Worm (Caenorhabditis elegans): ENCODE measurements around the gene ugt-43.

The ugt-43 gene

DNA sequence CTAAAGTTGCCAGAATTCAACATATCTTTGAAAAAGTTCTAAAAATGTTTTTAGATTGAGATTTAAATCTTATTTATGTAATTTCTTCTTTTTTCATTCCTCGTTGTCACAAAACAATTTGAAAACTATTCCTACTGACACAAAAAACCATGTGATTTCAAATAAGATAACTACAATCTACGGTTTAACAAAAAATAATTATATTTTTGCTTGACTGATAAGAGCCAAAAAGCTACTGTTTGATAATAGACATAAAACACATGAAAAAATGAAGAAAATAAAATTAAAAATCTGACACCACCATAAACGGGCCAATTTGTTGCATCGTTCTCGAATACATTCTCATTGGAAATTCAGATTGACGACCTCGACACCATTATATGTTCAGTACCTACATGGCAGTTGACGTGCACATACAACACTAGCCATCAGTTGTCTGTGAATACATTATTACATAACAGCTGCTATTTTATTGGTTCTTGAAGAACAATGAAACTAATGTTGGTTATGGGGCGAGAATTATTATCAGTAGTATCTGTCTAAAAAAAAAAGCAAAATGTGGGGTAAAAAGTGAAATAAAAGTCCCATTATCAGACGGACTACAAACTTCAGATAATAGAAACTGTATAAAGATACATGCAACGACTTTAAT lies at the start of gene ugt-43:
Gene ugt-43, plus strand, starts transcription at position 602 of the 652 bp plus-strand sequence.
- TF ChIP-seq zip-8 (tag; optimal IDR thresholded peaks at IDR 0.05) = no peak
- TF ChIP-seq ceh-39 (tag; optimal IDR thresholded peaks at IDR 0.05) = no peak
- no peak for TF ChIP-seq M03D4.4 (tag; optimal IDR thresholded peaks at IDR 0.05)
- TF ChIP-seq hlh-1 (tag; optimal IDR thresholded peaks at IDR 0.05) = no peak
- no peak for TF ChIP-seq lin-13 (tag; optimal IDR thresholded peaks at IDR 0.05)
- TF ChIP-seq elt-3 (tag; optimal IDR thresholded peaks at IDR 0.05) = no peak
- TF ChIP-seq mls-2 (tag; optimal IDR thresholded peaks at IDR 0.05) = no peak
- no peak for TF ChIP-seq nhr-12 (tag; optimal IDR thresholded peaks at IDR 0.05)
- no peak for TF ChIP-seq lin-32 (GFP tag; optimal IDR thresholded peaks at IDR 0.05)

DNA sequence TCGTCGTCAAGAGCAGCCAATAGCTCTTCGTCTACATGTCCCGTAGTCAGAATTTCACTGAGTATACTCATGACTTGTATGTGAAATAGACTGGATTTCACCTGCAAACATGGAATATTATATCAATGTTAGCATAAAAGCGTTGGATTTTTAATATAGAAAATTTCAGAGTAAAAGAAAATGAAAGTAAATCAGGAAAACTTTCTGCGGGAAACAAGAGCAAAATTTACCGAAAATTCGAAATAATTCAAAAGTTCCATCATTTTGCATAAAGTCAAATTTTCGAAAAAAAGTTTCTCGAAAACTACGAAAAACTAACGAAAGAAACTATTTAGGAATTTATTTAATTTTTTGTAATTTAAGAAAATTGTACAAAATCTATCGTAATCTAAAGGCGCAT lies 46.6 kb upstream of the ugt-43 start, which contains the start of gene F13B12.6:
Gene F13B12.6, minus strand, starts transcription at position 101 of the 400 bp plus-strand sequence.
- TF ChIP-seq tbx-8 (GFP tag; optimal IDR thresholded peaks at IDR 0.05) = no peak
- TF ChIP-seq ztf-11 (tag; optimal IDR thresholded peaks at IDR 0.05) = no peak
- TF ChIP-seq blmp-1 (tag; optimal IDR thresholded peaks at IDR 0.05) = no peak
- TF ChIP-seq flh-1 (GFP tag; optimal IDR thresholded peaks at IDR 0.05) = no peak
- no peak for TF ChIP-seq ham-2 (GFP tag; optimal IDR thresholded peaks at IDR 0.05)
- no peak for TF ChIP-seq sem-2 (GFP tag; optimal IDR thresholded peaks at IDR 0.05)
- no peak for TF ChIP-seq drap-1 (GFP tag; optimal IDR thresholded peaks at IDR 0.05)

DNA sequence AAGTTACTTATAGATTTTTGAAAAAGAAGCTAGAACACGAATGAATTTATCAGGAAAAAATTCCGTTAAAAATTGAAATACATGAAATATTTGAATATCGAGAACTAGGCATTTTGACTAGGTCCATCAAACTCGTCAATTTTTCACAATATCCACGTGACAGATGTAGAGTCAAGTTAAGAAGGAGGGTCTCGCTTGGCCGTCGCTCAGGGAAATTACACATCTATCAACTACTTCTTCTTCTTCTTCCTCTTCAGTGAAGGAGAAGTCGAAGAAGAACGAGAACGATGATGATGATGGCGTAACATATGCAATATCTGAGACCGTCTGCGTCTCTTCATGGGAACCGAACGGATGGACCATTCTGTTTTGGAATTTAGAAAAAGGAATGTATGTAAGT lies 44.5 kb upstream of the ugt-43 start:
- TF ChIP-seq unc-120 (tag; optimal IDR thresholded peaks at IDR 0.05; ENCODE audit: poor library complexity, severe bottlenecking) (peak; percentile 30), lin-13 (tag; optimal IDR thresholded peaks at IDR 0.05) (no peak), ceh-39 (tag; optimal IDR thresholded peaks at IDR 0.05) (no peak), unc-62 (GFP tag; optimal IDR thresholded peaks at IDR 0.05) (peak; percentile 75), hlh-1 (tag; optimal IDR thresholded peaks at IDR 0.05) (peak; percentile 38), M03D4.4 (tag; optimal IDR thresholded peaks at IDR 0.05) (no peak), nhr-28 (tag; optimal IDR thresholded peaks at IDR 0.05) (no peak)

DNA sequence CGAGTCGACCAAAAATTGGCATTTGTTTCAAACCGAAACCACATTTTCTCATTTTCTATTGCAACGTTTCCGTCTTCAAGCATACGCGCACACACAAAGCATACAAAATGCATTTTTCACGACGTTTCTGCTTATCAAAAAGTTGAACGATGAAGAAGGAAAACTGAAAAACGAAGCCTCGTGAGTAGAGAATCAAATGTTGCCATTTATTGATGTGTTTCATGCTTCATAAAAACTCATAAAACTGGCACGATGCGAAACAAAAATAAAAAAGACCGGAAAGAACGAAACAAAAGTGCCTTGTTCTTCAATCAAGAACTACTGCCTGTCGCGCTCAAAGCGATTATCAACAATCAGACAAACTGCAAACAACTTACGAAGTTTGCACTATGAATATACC lies 43.9 kb upstream of the ugt-43 start:
- no peak for TF ChIP-seq zip-8 (tag; optimal IDR thresholded peaks at IDR 0.05)
- no peak for TF ChIP-seq unc-39 (tag; optimal IDR thresholded peaks at IDR 0.05)
- TF ChIP-seq drap-1 (GFP tag; optimal IDR thresholded peaks at IDR 0.05) = no peak
- no peak for TF ChIP-seq pha-4 (tag; optimal IDR thresholded peaks at IDR 0.05)
- TF ChIP-seq elt-1 (tag; optimal IDR thresholded peaks at IDR 0.05; ENCODE audit: borderline replicate concordance, insufficient read depth) = no peak
- no peak for TF ChIP-seq snpc-4 (tag; optimal IDR thresholded peaks at IDR 0.05)
- TF ChIP-seq blmp-1 (tag; optimal IDR thresholded peaks at IDR 0.05) = no peak
- TF ChIP-seq mls-2 (tag; optimal IDR thresholded peaks at IDR 0.05) = no peak
- TF ChIP-seq elt-3 (tag; optimal IDR thresholded peaks at IDR 0.05) = no peak
- TF ChIP-seq ham-2 (GFP tag; optimal IDR thresholded peaks at IDR 0.05) = no peak
- TF ChIP-seq unc-62 (GFP tag; optimal IDR thresholded peaks at IDR 0.05) = no peak
- no peak for TF ChIP-seq cnd-1 (tag; optimal IDR thresholded peaks at IDR 0.05)
- TF ChIP-seq hlh-1 (tag; optimal IDR thresholded peaks at IDR 0.05) = no peak
- TF ChIP-seq lin-13 (tag; optimal IDR thresholded peaks at IDR 0.05) = no peak
- no peak for TF ChIP-seq mep-1 (tag; optimal IDR thresholded peaks at IDR 0.05)
- no peak for TF ChIP-seq flh-1 (GFP tag; optimal IDR thresholded peaks at IDR 0.05)

DNA sequence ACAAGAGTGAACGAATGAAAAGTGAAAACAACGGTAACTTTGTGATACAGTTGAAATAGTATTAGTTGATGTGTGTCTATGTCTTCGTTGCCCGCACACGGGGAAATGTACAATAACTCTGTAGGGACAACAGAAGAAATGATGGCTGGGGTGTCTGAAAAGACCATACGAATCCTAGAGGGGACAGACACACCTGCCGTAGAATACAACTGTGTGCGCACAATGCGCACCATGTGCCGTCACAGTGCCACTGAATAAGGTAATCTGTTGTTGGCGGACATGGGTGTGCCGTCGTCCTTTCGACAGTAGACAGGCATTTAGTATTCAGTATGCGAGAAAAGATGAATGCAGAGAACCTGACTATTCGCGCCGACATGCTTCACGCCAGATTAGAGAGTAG lies 43.1 kb upstream of the ugt-43 start:
- no peak for TF ChIP-seq lin-13 (tag; optimal IDR thresholded peaks at IDR 0.05)
- TF ChIP-seq nhr-237 (tag; optimal IDR thresholded peaks at IDR 0.05) = no peak
- no peak for TF ChIP-seq lsy-2 (tag; optimal IDR thresholded peaks at IDR 0.05)
- TF ChIP-seq cnd-1 (tag; optimal IDR thresholded peaks at IDR 0.05) = peak; percentile 35
- TF ChIP-seq blmp-1 (tag; optimal IDR thresholded peaks at IDR 0.05) = no peak
- peak; percentile 61 for TF ChIP-seq pha-4 (tag; optimal IDR thresholded peaks at IDR 0.05)
- peak; percentile 2 for TF ChIP-seq ham-2 (GFP tag; optimal IDR thresholded peaks at IDR 0.05)
- TF ChIP-seq lin-32 (GFP tag; optimal IDR thresholded peaks at IDR 0.05) = peak; percentile 57

DNA sequence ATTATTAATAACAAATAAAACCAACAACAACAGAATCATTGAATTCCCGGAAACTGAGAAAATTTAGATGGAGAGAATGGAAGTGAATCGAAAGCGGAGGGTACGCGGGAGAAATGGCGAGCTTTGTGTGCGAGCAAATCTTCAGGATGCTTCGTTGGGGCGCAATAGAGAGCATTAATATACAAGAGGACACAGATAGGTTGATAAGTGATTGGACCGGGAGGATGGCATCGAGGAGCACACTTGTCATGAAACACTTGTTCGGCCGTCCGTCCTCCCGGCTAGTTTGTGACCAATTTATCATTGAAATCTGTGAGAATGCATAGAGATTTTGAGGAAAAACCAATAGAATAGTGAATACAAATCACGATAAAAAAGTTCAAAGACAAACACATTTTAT lies 42.2 kb upstream of the ugt-43 start:
- TF ChIP-seq unc-62 (GFP tag; optimal IDR thresholded peaks at IDR 0.05) (no peak), drap-1 (GFP tag; optimal IDR thresholded peaks at IDR 0.05) (no peak), tbx-8 (GFP tag; optimal IDR thresholded peaks at IDR 0.05) (no peak), ceh-83 (GFP tag; optimal IDR thresholded peaks at IDR 0.05) (no peak), bed-3 (GFP tag; optimal IDR thresholded peaks at IDR 0.05) (no peak), mep-1 (tag; optimal IDR thresholded peaks at IDR 0.05) (no peak), sem-2 (GFP tag; optimal IDR thresholded peaks at IDR 0.05) (no peak), elt-1 (tag; optimal IDR thresholded peaks at IDR 0.05; ENCODE audit: borderline replicate concordance, insufficient read depth) (no peak), mls-2 (tag; optimal IDR thresholded peaks at IDR 0.05) (no peak), hlh-1 (tag; optimal IDR thresholded peaks at IDR 0.05) (peak; percentile 64), pha-4 (tag; optimal IDR thresholded peaks at IDR 0.05) (no peak), unc-120 (tag; optimal IDR thresholded peaks at IDR 0.05; ENCODE audit: poor library complexity, severe bottlenecking) (peak; percentile 51), cnd-1 (tag; optimal IDR thresholded peaks at IDR 0.05) (no peak), nhr-76 (tag; optimal IDR thresholded peaks at IDR 0.05) (no peak), nhr-2 (tag; optimal IDR thresholded peaks at IDR 0.05) (no peak), ceh-39 (tag; optimal IDR thresholded peaks at IDR 0.05) (no peak)

Data from whole organism, mixed stage, embryonic.